Fruit fly (Drosophila melanogaster): ENCODE results near the gene Cpr65Ec.
A peak's percentile ranks its signal among the peaks of the same experiment; 100 is the strongest.

Cpr65Ec gene

dm6 chr3L:7096530-7096929 is 3.5 kb downstream of the Cpr65Ec start (continued):
- TF ChIP-seq CG15336 (GFP tag; IDR thresholded peaks at IDR 0.05) (peak; percentile 67), lz (GFP tag; optimal IDR thresholded peaks at IDR 0.05) (no peak), fd85E (GFP tag; optimal IDR thresholded peaks at IDR 0.05) (no peak), Hr39 (GFP tag; optimal IDR thresholded peaks at IDR 0.05) (peak; percentile 25), CG9139 (GFP tag; optimal IDR thresholded peaks at IDR 0.05) (no peak), Sox15 (GFP tag; optimal IDR thresholded peaks at IDR 0.05) (no peak), dsx (GFP tag; optimal IDR thresholded peaks at IDR 0.05; ENCODE audit: poor library complexity, severe bottlenecking) (no peak), cyc (GFP tag; optimal IDR thresholded peaks at IDR 0.05) (no peak), pdm3 (GFP tag; optimal IDR thresholded peaks at IDR 0.05) (peak; percentile 18), acj6 (GFP tag; optimal IDR thresholded peaks at IDR 0.05) (peak; percentile 10), CG1621 (tag; optimal IDR thresholded peaks at IDR 0.05) (no peak), Met (GFP tag; optimal IDR thresholded peaks at IDR 0.05) (peak; percentile 3), CG11902 (GFP tag; optimal IDR thresholded peaks at IDR 0.05) (no peak), Sox102F (GFP tag; optimal IDR thresholded peaks at IDR 0.05) (no peak)

dm6 chr3L:7103941-7104340 is 10.9 kb downstream of the Cpr65Ec start:
- TF ChIP-seq Sox14 (GFP tag; optimal IDR thresholded peaks at IDR 0.05) (no peak), fd59A (GFP tag; optimal IDR thresholded peaks at IDR 0.05) (no peak), CG31627 (GFP tag; optimal IDR thresholded peaks at IDR 0.05) (no peak), CG11294 (GFP tag; IDR thresholded peaks at IDR 0.05) (no peak), eg (GFP tag; IDR thresholded peaks at IDR 0.05) (no peak), Hr39 (GFP tag; optimal IDR thresholded peaks at IDR 0.05) (no peak), Met (GFP tag; optimal IDR thresholded peaks at IDR 0.05) (no peak), Ets21C (GFP tag; optimal IDR thresholded peaks at IDR 0.05) (no peak), CG32006 (GFP tag; optimal IDR thresholded peaks at IDR 0.05) (peak; percentile 56), CG8119 (GFP tag; IDR thresholded peaks at IDR 0.05) (peak; percentile 20; the same call in 1 of the 3 replicates), fkh (GFP tag; optimal IDR thresholded peaks at IDR 0.05) (no peak), CG3032 (tag; optimal IDR thresholded peaks at IDR 0.05) (no peak), Hr4 (GFP tag; optimal IDR thresholded peaks at IDR 0.05) (peak; percentile 29), CG6854 (GFP tag; optimal IDR thresholded peaks at IDR 0.05) (no peak), Eip78C (GFP tag) (no peak), CG7368 (GFP tag; optimal IDR thresholded peaks at IDR 0.05) (no peak), Sox102F (GFP tag; optimal IDR thresholded peaks at IDR 0.05) (no peak), OdsH (GFP tag; optimal IDR thresholded peaks at IDR 0.05) (no peak), CG16779 (tag; optimal IDR thresholded peaks at IDR 0.05) (no peak), topi (GFP tag; optimal IDR thresholded peaks at IDR 0.05) (no peak), CG4318 (GFP tag; optimal IDR thresholded peaks at IDR 0.05) (peak; percentile 15), spab (GFP tag; optimal IDR thresholded peaks at IDR 0.05) (no peak), dsx (GFP tag; optimal IDR thresholded peaks at IDR 0.05; ENCODE audit: poor library complexity, severe bottlenecking) (no peak), CG10631 (GFP tag; optimal IDR thresholded peaks at IDR 0.05) (no peak), Smox (GFP tag; optimal IDR thresholded peaks at IDR 0.05) (no peak), Ets96B (tag; optimal IDR thresholded peaks at IDR 0.05) (no peak)

dm6 chr3L:7104485-7104884 is 11.5 kb downstream of the Cpr65Ec start:
- TF ChIP-seq Eip78C (GFP tag) = peak; percentile 17
- no peak for TF ChIP-seq CG8119 (GFP tag; IDR thresholded peaks at IDR 0.05)

dm6 chr3L:7105693-7106092 is 12.7 kb downstream of the Cpr65Ec start:
- TF ChIP-seq Eip78C (GFP tag) (peak; percentile 57), esn (GFP tag; optimal IDR thresholded peaks at IDR 0.05) (no peak), CG8119 (GFP tag; IDR thresholded peaks at IDR 0.05) (0 out of 3 replicates have a peak, but pooled peaks have one; percentile 13), Hr4 (GFP tag; optimal IDR thresholded peaks at IDR 0.05) (peak; percentile 13), net (GFP tag; optimal IDR thresholded peaks at IDR 0.05) (no peak), CG32006 (GFP tag; optimal IDR thresholded peaks at IDR 0.05) (peak; percentile 32)
